Worm (Caenorhabditis elegans) whole organism, L4 larva: Measurements from ENCODE around the gene fbxa-208.
A peak's percentile ranks its signal among the peaks of the same experiment; 100 is the strongest.

Experiments
- F10B5.3 ChIP-seq: sonication (generic microtip); optimal IDR thresholded peaks from 2 replicates; lab custom pipeline; 2016; ENCODE audit warnings: mild to moderate bottlenecking, missing genetic modification characterization, missing compliant biosample characterization
- R02D3.7 ChIP-seq: fragments of 150-350 bp; sonication (generic microtip); optimal IDR thresholded peaks from 3 replicates; lab custom pipeline; 2014; ENCODE audit warnings: missing biosample characterization, missing genetic modification characterization
- T26A8.4 ChIP-seq: fragments of 200-800 bp; sonication (Bioruptor generic); IDR thresholded peaks from 2 replicates; pipeline ENCODE4 v1.3.6; 2022; ENCODE audit warnings: missing genetic modification characterization, missing compliant biosample characterization
- Y5F2A.4 ChIP-seq: fragments of 200-800 bp; sonication (Bioruptor generic); optimal IDR thresholded peaks from 2 replicates; lab custom pipeline; 2018; ENCODE audit warnings: mild to moderate bottlenecking, missing genetic modification characterization, missing compliant biosample characterization
- ZK546.5 ChIP-seq, 2 experiments: sonication (generic microtip); optimal IDR thresholded peaks; 2 replicates each; lab custom pipeline; 2017; ENCODE audit warnings: missing biosample characterization in 2 of 2, missing genetic modification characterization in 2 of 2
- aha-1 ChIP-seq: fragments of 150-350 bp; peaks from one replicate; lab custom pipeline; 2014; ENCODE audit warnings: missing biosample characterization, missing genetic modification characterization
- attf-4 ChIP-seq: sonication (generic microtip); optimal IDR thresholded peaks from 3 replicates; lab custom pipeline; 2017; ENCODE audit warnings: missing biosample characterization, missing genetic modification characterization
- ceh-20 ChIP-seq: fragments of 200-800 bp; sonication (Bioruptor generic); IDR thresholded peaks from 2 replicates; pipeline ENCODE4 v1.3.6; 2022; ENCODE audit warnings: missing genetic modification reagents, missing genetic modification characterization, missing compliant biosample characterization
- ceh-28 ChIP-seq: fragments of 150-350 bp; optimal IDR thresholded peaks from 2 replicates; lab custom pipeline; 2014; ENCODE audit warnings: missing biosample characterization, missing genetic modification reagents, missing genetic modification characterization
- ceh-32 ChIP-seq: sonication (generic microtip); optimal IDR thresholded peaks from 2 replicates; lab custom pipeline; 2016; ENCODE audit warnings: mild to moderate bottlenecking, missing genetic modification characterization, missing compliant biosample characterization; ENCODE audit not compliant: poor library complexity
- ceh-82 ChIP-seq: sonication (generic microtip); optimal IDR thresholded peaks from 2 replicates; lab custom pipeline; 2017; ENCODE audit warnings: missing biosample characterization, missing genetic modification characterization
- cey-2 ChIP-seq: sonication (generic microtip); optimal IDR thresholded peaks from 3 replicates; lab custom pipeline; 2017; ENCODE audit warnings: missing genetic modification characterization, mild to moderate bottlenecking, missing compliant biosample characterization, antibody characterized with exemption, borderline replicate concordance; ENCODE audit not compliant: insufficient read depth
- ctbp-1 ChIP-seq: fragments of 200-800 bp; sonication (Bioruptor generic); IDR thresholded peaks from 2 replicates; pipeline ENCODE4 v1.3.6; 2022; ENCODE audit warnings: missing genetic modification reagents, missing genetic modification characterization, missing compliant biosample characterization
- daf-16 ChIP-seq, 3 experiments: sonication (generic microtip); optimal IDR thresholded peaks; 2 replicates each; lab custom pipeline; 2016 to 2017; ENCODE audit warnings: missing genetic modification characterization in 3 of 3, missing genetic modification reagents in 3 of 3, mild to moderate bottlenecking in 2 of 3, missing compliant biosample characterization in 2 of 3, missing biosample characterization in 1 of 3, moderate library complexity in 1 of 3
- daf-19 ChIP-seq: fragments of 200-800 bp; sonication (Bioruptor generic); conservative IDR thresholded peaks from 2 replicates; pipeline ENCODE4 v1.3.6; 2022; ENCODE audit warnings: missing genetic modification characterization, missing compliant biosample characterization
- dmd-6 ChIP-seq: fragments of 200-800 bp; sonication (Bioruptor generic); IDR thresholded peaks from 2 replicates; pipeline ENCODE4 v1.3.6; 2022; ENCODE audit warnings: missing genetic modification reagents, missing genetic modification characterization, missing compliant biosample characterization
- egl-27 ChIP-seq: sonication (generic microtip); optimal IDR thresholded peaks from 3 replicates; lab custom pipeline; 2017; ENCODE audit warnings: missing biosample characterization, missing genetic modification reagents, missing genetic modification characterization
- jun-1 ChIP-seq: fragments of 150-350 bp; optimal IDR thresholded peaks from 2 replicates; lab custom pipeline; 2014; ENCODE audit warnings: missing biosample characterization, missing genetic modification reagents, missing genetic modification characterization
- lim-7 ChIP-seq: fragments of 200-800 bp; sonication (Bioruptor generic); IDR thresholded peaks from 2 replicates; pipeline ENCODE4 v1.3.6; 2022; ENCODE audit warnings: missing genetic modification characterization, missing compliant biosample characterization
- madf-9 ChIP-seq: fragments of 200-800 bp; sonication (Bioruptor generic); conservative IDR thresholded peaks from 2 replicates; pipeline ENCODE4 v1.3.6; 2022; ENCODE audit warnings: missing genetic modification reagents, missing genetic modification characterization, missing compliant biosample characterization
- mep-1 ChIP-seq: fragments of 150-350 bp; sonication (generic microtip); optimal IDR thresholded peaks from 3 replicates; lab custom pipeline; 2014; ENCODE audit warnings: missing biosample characterization, missing genetic modification characterization
- mes-2 ChIP-seq: sonication (generic microtip); optimal IDR thresholded peaks from 2 replicates; lab custom pipeline; 2016; ENCODE audit warnings: missing genotype, mild to moderate bottlenecking, missing genetic modification characterization, missing compliant biosample characterization; ENCODE audit not compliant: poor library complexity, severe bottlenecking
- nhr-10 ChIP-seq: fragments of 150-350 bp; optimal IDR thresholded peaks from 2 replicates; lab custom pipeline; 2014; ENCODE audit warnings: missing biosample characterization, missing genetic modification characterization
- nhr-28 ChIP-seq: fragments of 150-350 bp; optimal IDR thresholded peaks from 2 replicates; lab custom pipeline; 2014; ENCODE audit warnings: missing biosample characterization, missing genetic modification characterization
- nhr-42 ChIP-seq: fragments of 200-800 bp; sonication (Bioruptor generic); IDR thresholded peaks from 2 replicates; pipeline ENCODE4 v1.3.6; 2022; ENCODE audit warnings: missing genetic modification characterization, missing compliant biosample characterization
- nhr-6 ChIP-seq: fragments of 150-350 bp; optimal IDR thresholded peaks from 2 replicates; lab custom pipeline; 2014; ENCODE audit warnings: missing biosample characterization, missing genetic modification characterization
- nhr-77 ChIP-seq: fragments of 150-350 bp; optimal IDR thresholded peaks from 2 replicates; lab custom pipeline; 2014; ENCODE audit warnings: missing biosample characterization, missing genetic modification characterization
- pqm-1 ChIP-seq: sonication (generic microtip); optimal IDR thresholded peaks from 2 replicates; lab custom pipeline; 2017; ENCODE audit warnings: missing biosample characterization, missing genetic modification characterization
- tag-97 ChIP-seq: fragments of 200-800 bp; sonication (Bioruptor generic); IDR thresholded peaks from 2 replicates; pipeline ENCODE4 v1.3.6; 2022; ENCODE audit warnings: missing genetic modification characterization, missing compliant biosample characterization
- tra-1 ChIP-seq: fragments of 200-800 bp; sonication (Bioruptor generic); IDR thresholded peaks from 2 replicates; pipeline ENCODE4 v1.3.6; 2022; ENCODE audit warnings: missing genetic modification reagents, missing genetic modification characterization, missing compliant biosample characterization
- unc-62 ChIP-seq, 3 experiments: fragments of 150-350 bp in 1 of 3; sonication (generic microtip); optimal IDR thresholded peaks in 2 of 3; peaks in 1 of 3; 1 replicate in 1 of 3; 2 replicates in 2 of 3; lab custom pipeline; 2014 to 2017; ENCODE audit warnings: missing biosample characterization in 3 of 3, missing genetic modification characterization in 3 of 3, missing genetic modification reagents in 3 of 3, missing genotype in 1 of 3
- vab-7 ChIP-seq: fragments of 200-800 bp; sonication (Bioruptor generic); IDR thresholded peaks from 2 replicates; pipeline ENCODE4 v1.3.6; 2022; ENCODE audit warnings: missing genetic modification reagents, missing genetic modification characterization, missing compliant biosample characterization
- zag-1 ChIP-seq: fragments of 150-350 bp; optimal IDR thresholded peaks from 2 replicates; lab custom pipeline; 2014; ENCODE audit warnings: missing biosample characterization, missing genetic modification characterization
- zip-2 ChIP-seq: fragments of 150-350 bp; optimal IDR thresholded peaks from 2 replicates; lab custom pipeline; 2014; ENCODE audit warnings: missing biosample characterization, missing genetic modification characterization

The fbxa-208 gene

ce11 chrIII:1289139-1289538, 32.5 kb downstream of the fbxa-208 start:
- TF ChIP-seq nhr-28 (tag; lab: Kevin White, UChicago): peak; percentile 39
- peak; percentile 53 for TF ChIP-seq pqm-1 (tag; lab: Kevin White, UChicago)
- TF ChIP-seq ctbp-1 (GFP tag; lab: Robert Waterston, UW): no peak
- no peak for TF ChIP-seq ceh-82 (tag; lab: Kevin White, UChicago)
- TF ChIP-seq jun-1 (tag; lab: Kevin White, UChicago): no peak
- TF ChIP-seq zag-1 (tag; lab: Kevin White, UChicago): no peak
- no peak for TF ChIP-seq lim-7 (GFP tag; lab: Robert Waterston, UW)
- no peak for TF ChIP-seq mes-2 (tag; lab: Kevin White, UChicago)
- no peak for TF ChIP-seq daf-16 (GFP tag; optimal IDR thresholded peaks at IDR 0.05; lab: Kevin White, UChicago)
- peak; percentile 18 for TF ChIP-seq daf-16 (tag; optimal IDR thresholded peaks at IDR 0.05; lab: Kevin White, UChicago)
- TF ChIP-seq dmd-6 (GFP tag; lab: Robert Waterston, UW): no peak
- TF ChIP-seq vab-7: no peak
- TF ChIP-seq Y5F2A.4 (GFP tag; lab: Kevin White, UChicago): no peak
- TF ChIP-seq zip-2 (tag; lab: Kevin White, UChicago): no peak

ce11 chrIII:1293135-1293534, 36.5 kb downstream of the fbxa-208 start, which contains the start of gene fbxa-36:
TSS of gene fbxa-36 (minus strand) at chrIII:1293235.
- no peak for TF ChIP-seq daf-19 (GFP tag; lab: Robert Waterston, UW)
- TF ChIP-seq R02D3.7 (tag; lab: Kevin White, UChicago): no peak
- TF ChIP-seq ceh-20 (GFP tag; lab: Robert Waterston, UW): no peak
- no peak for TF ChIP-seq nhr-6 (tag; lab: Kevin White, UChicago)
- TF ChIP-seq T26A8.4: no peak
- no peak for TF ChIP-seq cey-2 (tag; lab: Kevin White, UChicago)

- TF ChIP-seq tra-1 (GFP tag; lab: Robert Waterston, UW): no peak
- TF ChIP-seq daf-16 (GFP tag; optimal IDR thresholded peaks at IDR 0.05; lab: Kevin White, UChicago): no peak
- TF ChIP-seq daf-16 (tag; optimal IDR thresholded peaks at IDR 0.05; lab: Kevin White, UChicago): peak; percentile 45
- peak; percentile 79 for TF ChIP-seq pqm-1 (tag; lab: Kevin White, UChicago)
- no peak for TF ChIP-seq attf-4
- TF ChIP-seq nhr-77 (tag; lab: Kevin White, UChicago): peak; percentile 54
- no peak for TF ChIP-seq aha-1
- no peak for TF ChIP-seq ZK546.5 (tag; optimal IDR thresholded peaks at IDR 0.05; lab: Kevin White, UChicago)
- no peak for TF ChIP-seq ceh-28
- TF ChIP-seq nhr-28 (tag; lab: Kevin White, UChicago): peak; percentile 65
- TF ChIP-seq F10B5.3: no peak
- no peak for TF ChIP-seq mep-1
- TF ChIP-seq ceh-32 (tag; lab: Kevin White, UChicago): no peak
- peak in 1 of 2 experiments; percentile 85 for TF ChIP-seq unc-62 (GFP tag; optimal IDR thresholded peaks at IDR 0.05 in 1 of 2; lab: Kevin White, UChicago)
- TF ChIP-seq unc-62 (tag; optimal IDR thresholded peaks at IDR 0.05; lab: Kevin White, UChicago): no peak
- TF ChIP-seq, all 104 proteins: peak for 5
Measured at ce11 chrIII:1295149-1295716, 38.6 kb downstream of the fbxa-208 start, which contains the start of gene fbxa-35. TSS of gene fbxa-35 (plus strand) at chrIII:1295666.

- TF ChIP-seq nhr-42 (no peak), tag-97 (GFP tag; lab: Robert Waterston, UW) (no peak), madf-9 (GFP tag; lab: Robert Waterston, UW) (no peak), vab-7 (no peak), nhr-10 (tag; lab: Kevin White, UChicago) (no peak), daf-19 (GFP tag; lab: Robert Waterston, UW) (no peak), egl-27 (tag; lab: Kevin White, UChicago) (no peak)
- TF ChIP-seq, all 104 proteins: peak for 0
Measured at ce11 chrIII:1297604-1298003, 41.0 kb downstream of the fbxa-208 start, which contains the start of gene fbxa-28. TSS of gene fbxa-28 (plus strand) at chrIII:1297904.
